Fruit fly (Drosophila melanogaster) Kc167 (cell line): Measurements from ENCODE around the gene CG34323.

Source experiments
- Myc ChIP-seq: fragments of >200 bp; optimal IDR thresholded peaks from 2 replicates; lab custom pipeline; 2017; ENCODE audit warnings: missing external identifiers
- Sin3A ChIP-seq: fragments of >200 bp; optimal IDR thresholded peaks from 2 replicates; lab custom pipeline; 2018; ENCODE audit warnings: missing external identifiers
- h ChIP-seq: fragments of >200 bp; optimal IDR thresholded peaks from 3 replicates; lab custom pipeline; 2018; ENCODE audit warnings: missing external identifiers
- psq ChIP-seq: fragments of >200 bp; optimal IDR thresholded peaks from 2 replicates; lab custom pipeline; 2017; ENCODE audit warnings: missing external identifiers
- ttk ChIP-seq: sonication (Bioruptor generic); optimal IDR thresholded peaks from 2 replicates; lab custom pipeline; 2017; ENCODE audit warnings: missing external identifiers

DNA sequence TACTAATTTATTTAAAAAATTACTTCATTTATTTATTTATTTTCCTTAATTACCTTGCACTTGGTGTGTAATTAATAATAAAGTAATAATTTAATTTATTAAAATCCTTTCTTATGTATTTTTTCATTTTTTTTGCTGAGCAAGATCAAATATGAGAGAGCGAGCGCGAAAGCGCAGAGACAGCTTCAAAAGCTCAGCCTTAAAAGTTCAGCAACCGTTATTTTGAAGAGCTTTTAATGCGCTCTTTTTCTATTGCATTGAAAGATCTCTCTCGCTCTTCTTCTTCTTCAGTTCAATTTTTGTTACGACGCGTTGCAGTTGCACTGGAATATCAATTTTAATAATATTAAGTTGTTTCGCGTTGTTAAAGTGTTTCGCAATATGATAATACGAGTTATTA is 26.8 kb upstream of the CG34323 start, which contains the start of gene Ten-a:
- TF ChIP-seq h (lab: Kevin White, UChicago) (no peak), psq (lab: Kevin White, UChicago) (no peak), Myc (lab: Kevin White, UChicago) (no peak), Sin3A (lab: Kevin White, UChicago) (no peak), ttk (lab: Kevin White, UChicago) (no peak)
